Worm (Caenorhabditis elegans): ENCODE data around the gene srx-90.

DNA sequence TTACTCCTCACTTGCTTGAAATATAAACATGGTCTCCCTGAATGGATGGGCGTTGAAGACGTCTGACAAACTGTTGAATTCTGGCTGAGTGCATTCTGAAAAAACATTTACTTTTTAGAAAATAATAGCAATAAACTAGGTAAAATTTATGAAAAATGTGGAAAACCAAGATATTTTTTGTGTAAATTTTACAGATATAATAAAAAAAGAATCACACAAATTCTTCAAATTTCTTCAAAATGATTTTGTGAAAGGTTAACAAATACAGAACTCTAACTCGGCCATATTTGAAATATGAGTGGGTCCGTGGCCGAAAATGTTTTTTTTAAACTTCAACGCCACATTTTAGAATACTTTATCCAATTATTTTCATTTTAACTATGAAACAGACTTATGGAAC, 37.2 kb downstream of the srx-90 start, which contains the start of gene glb-15:
- TF ChIP-seq elt-3 (tag; optimal IDR thresholded peaks at IDR 0.05) (no peak), unc-62 (GFP tag; optimal IDR thresholded peaks at IDR 0.05) (no peak), blmp-1 (tag; optimal IDR thresholded peaks at IDR 0.05) (no peak), lin-13 (tag; optimal IDR thresholded peaks at IDR 0.05) (no peak), hlh-1 (tag; optimal IDR thresholded peaks at IDR 0.05) (no peak), unc-39 (tag; optimal IDR thresholded peaks at IDR 0.05) (no peak), zip-8 (tag; optimal IDR thresholded peaks at IDR 0.05) (no peak), ces-1 (GFP tag; optimal IDR thresholded peaks at IDR 0.05) (no peak), elt-1 (tag; optimal IDR thresholded peaks at IDR 0.05; ENCODE audit: borderline replicate concordance, insufficient read depth) (no peak), nhr-28 (tag; optimal IDR thresholded peaks at IDR 0.05) (no peak), mep-1 (tag; optimal IDR thresholded peaks at IDR 0.05) (no peak), pha-4 (tag; optimal IDR thresholded peaks at IDR 0.05) (no peak), nhr-12 (tag; optimal IDR thresholded peaks at IDR 0.05) (no peak), snpc-4 (tag; optimal IDR thresholded peaks at IDR 0.05) (no peak)
